Fruit fly (Drosophila melanogaster): ENCODE measurements around the gene CG15172.
A peak's percentile ranks its signal among the peaks of the same experiment; 100 is the strongest.

Gene CG15172

dm6 chr2L:19045111-19045560, 22.9 kb downstream of the CG15172 start, which contains the start of the genes Ttc19 and Acn (continued):
- TF ChIP-seq OdsH (GFP tag; optimal IDR thresholded peaks at IDR 0.05) (peak; percentile 88), Smox (GFP tag; optimal IDR thresholded peaks at IDR 0.05) (peak; percentile 86), dac (GFP tag; optimal IDR thresholded peaks at IDR 0.05) (no peak), pdm3 (GFP tag; optimal IDR thresholded peaks at IDR 0.05) (peak; percentile 85), Sox102F (GFP tag; optimal IDR thresholded peaks at IDR 0.05) (no peak), CG10669 (GFP tag; optimal IDR thresholded peaks at IDR 0.05) (peak; percentile 72), CG10631 (GFP tag; optimal IDR thresholded peaks at IDR 0.05) (peak; percentile 87), Eip78C (GFP tag) (peak; percentile 94), salr (GFP tag; optimal IDR thresholded peaks at IDR 0.05) (peak in 1 of 2 experiments; percentile 27), CG16779 (tag; optimal IDR thresholded peaks at IDR 0.05) (no peak), CG9139 (GFP tag; optimal IDR thresholded peaks at IDR 0.05) (no peak), Eip75B (GFP tag; optimal IDR thresholded peaks at IDR 0.05) (peak; percentile 86)

- TF ChIP-seq dac (GFP tag; optimal IDR thresholded peaks at IDR 0.05) (no peak), CG10669 (GFP tag; optimal IDR thresholded peaks at IDR 0.05) (no peak), Hr38 (GFP tag; optimal IDR thresholded peaks at IDR 0.05) (no peak), CG1621 (tag; optimal IDR thresholded peaks at IDR 0.05) (peak; percentile 4), CG3032 (tag; optimal IDR thresholded peaks at IDR 0.05) (peak; percentile 7), dsx (GFP tag; optimal IDR thresholded peaks at IDR 0.05; ENCODE audit: poor library complexity, severe bottlenecking) (peak; percentile 70), Eip78C (GFP tag) (peak; percentile 16), esn (GFP tag; optimal IDR thresholded peaks at IDR 0.05) (peak; percentile 34), CG11294 (GFP tag; IDR thresholded peaks at IDR 0.05) (no peak), OdsH (GFP tag; optimal IDR thresholded peaks at IDR 0.05) (no peak)
Measured at dm6 chr2L:19048912-19049311, 26.7 kb downstream of the CG15172 start, which contains the start of gene CG10470. Gene CG10470, plus strand, starts transcription at chr2L:19049076.

- TF ChIP-seq CG1621 (tag; optimal IDR thresholded peaks at IDR 0.05) = peak; percentile 71
- no peak for TF ChIP-seq vri (GFP tag; optimal IDR thresholded peaks at IDR 0.05)
- peak; percentile 77 for TF ChIP-seq CG7368 (GFP tag; optimal IDR thresholded peaks at IDR 0.05)
- no peak for TF ChIP-seq OdsH (GFP tag; optimal IDR thresholded peaks at IDR 0.05)
- TF ChIP-seq Ets21C (GFP tag; optimal IDR thresholded peaks at IDR 0.05) = peak; percentile 77
- TF ChIP-seq CG6808 (GFP tag; optimal IDR thresholded peaks at IDR 0.05) = no peak
- TF ChIP-seq Hr39 (GFP tag; optimal IDR thresholded peaks at IDR 0.05) = peak; percentile 86
- no peak for TF ChIP-seq Eip93F (GFP tag; optimal IDR thresholded peaks at IDR 0.05)
- TF ChIP-seq CG4318 (GFP tag; optimal IDR thresholded peaks at IDR 0.05) = no peak
- TF ChIP-seq acj6 (GFP tag; optimal IDR thresholded peaks at IDR 0.05) = peak; percentile 88
- TF ChIP-seq Ets96B (tag; optimal IDR thresholded peaks at IDR 0.05) = peak; percentile 83
- peak; percentile 56 for TF ChIP-seq CG11902 (GFP tag; optimal IDR thresholded peaks at IDR 0.05)
- peak; percentile 86 for TF ChIP-seq CG15336 (GFP tag; IDR thresholded peaks at IDR 0.05)
- TF ChIP-seq CG6276 (GFP tag; optimal IDR thresholded peaks at IDR 0.05) = no peak
- TF ChIP-seq CG3032 (tag; optimal IDR thresholded peaks at IDR 0.05) = peak; percentile 74
- TF ChIP-seq CG11294 (GFP tag; IDR thresholded peaks at IDR 0.05) = peak; percentile 58; the same call in 1 of the 2 replicates
- peak; percentile 80 for TF ChIP-seq CG8632 (GFP tag; optimal IDR thresholded peaks at IDR 0.05)
- TF ChIP-seq CG6163 (GFP tag; IDR thresholded peaks at IDR 0.05) = peak; percentile 92
- TF ChIP-seq esn (GFP tag; optimal IDR thresholded peaks at IDR 0.05) = peak; percentile 91
- TF ChIP-seq Eip78C (GFP tag) = peak; percentile 90
- TF ChIP-seq CG34406 (GFP tag; optimal IDR thresholded peaks at IDR 0.05) = peak; percentile 84
- no peak for TF ChIP-seq fkh (GFP tag; optimal IDR thresholded peaks at IDR 0.05)
- peak; percentile 82 for TF ChIP-seq topi (GFP tag; optimal IDR thresholded peaks at IDR 0.05)
- TF ChIP-seq CG3919 (GFP tag; optimal IDR thresholded peaks at IDR 0.05) = peak; percentile 82
- TF ChIP-seq CG10669 (GFP tag; optimal IDR thresholded peaks at IDR 0.05) = peak; percentile 75
- TF ChIP-seq CG16779 (tag; optimal IDR thresholded peaks at IDR 0.05) = no peak
- TF ChIP-seq salr (GFP tag; optimal IDR thresholded peaks at IDR 0.05) = peak in 1 of 2 experiments; percentile 1
- peak; percentile 71 for TF ChIP-seq Lpt (GFP tag; optimal IDR thresholded peaks at IDR 0.05)
- peak; percentile 77 for TF ChIP-seq Gug (GFP tag; IDR thresholded peaks at IDR 0.05)
- peak; percentile 84 for TF ChIP-seq Eip75B (GFP tag; optimal IDR thresholded peaks at IDR 0.05)
- TF ChIP-seq CG31627 (GFP tag; optimal IDR thresholded peaks at IDR 0.05) = peak; percentile 86
- TF ChIP-seq CG6854 (GFP tag; optimal IDR thresholded peaks at IDR 0.05) = no peak
- peak; percentile 86 for TF ChIP-seq CG8119 (GFP tag; IDR thresholded peaks at IDR 0.05)
- TF ChIP-seq CG32006 (GFP tag; optimal IDR thresholded peaks at IDR 0.05) = peak; percentile 80
- TF ChIP-seq svp (GFP tag) = no peak
- peak; percentile 88 for TF ChIP-seq Met (GFP tag; optimal IDR thresholded peaks at IDR 0.05)
- peak; percentile 62 for TF ChIP-seq CG8319 (GFP tag; optimal IDR thresholded peaks at IDR 0.05)
Measured at dm6 chr2L:19051534-19052100, 29.4 kb downstream of the CG15172 start, which contains the start of gene Rpn3. Gene Rpn3, plus strand, starts transcription at chr2L:19051790.

Data from whole organism, prepupa.